Fruit fly (Drosophila melanogaster): ENCODE results near the gene CG32085.

- TF ChIP-seq psq (optimal IDR thresholded peaks at IDR 0.05): no peak
- no peak for TF ChIP-seq CG8478 (optimal IDR thresholded peaks at IDR 0.05)
These were observed 35.0 kb upstream of the CG32085 start, which contains the start of gene CG14132 for dm6 chr3L:11715187-11715586.
